Worm (Caenorhabditis elegans) whole organism, L4 larva: ENCODE results near the gene Y97E10AR.8.

ENCODE experiments used
- F10B5.3 ChIP-seq: sonication (generic microtip); optimal IDR thresholded peaks from 2 replicates; lab custom pipeline; 2016; ENCODE audit warnings: mild to moderate bottlenecking, missing genetic modification characterization, missing compliant biosample characterization
- F26F4.8 ChIP-seq: fragments of 200-800 bp; sonication (Bioruptor generic); conservative IDR thresholded peaks from 2 replicates; pipeline ENCODE4 v1.3.6; 2022; ENCODE audit warnings: missing genetic modification characterization, missing compliant biosample characterization
- F37D6.2 ChIP-seq: sonication (generic microtip); optimal IDR thresholded peaks from 2 replicates; lab custom pipeline; 2016; ENCODE audit warnings: mild to moderate bottlenecking, missing genetic modification characterization, missing compliant biosample characterization
- F44E2.7 ChIP-seq: fragments of 200-800 bp; sonication (Bioruptor generic); IDR thresholded peaks from 2 replicates; pipeline ENCODE4 v2.1.2; 2022; ENCODE audit warnings: missing genetic modification characterization, missing compliant biosample characterization
- R02D3.7 ChIP-seq: fragments of 150-350 bp; sonication (generic microtip); optimal IDR thresholded peaks from 3 replicates; lab custom pipeline; 2014; ENCODE audit warnings: missing biosample characterization, missing genetic modification characterization
- T20F7.1 ChIP-seq: fragments of 200-800 bp; sonication (Bioruptor generic); optimal IDR thresholded peaks from 2 replicates; lab custom pipeline; 2018; ENCODE audit warnings: mild to moderate bottlenecking, missing genetic modification characterization, missing compliant biosample characterization
- Y105C5A.15 ChIP-seq: fragments of 200-800 bp; sonication (Bioruptor generic); IDR thresholded peaks from 2 replicates; pipeline ENCODE4 v1.3.6; 2022; ENCODE audit warnings: missing genetic modification characterization, missing compliant biosample characterization
- ZK337.2 ChIP-seq: fragments of 200-800 bp; sonication (Bioruptor generic); IDR thresholded peaks from 2 replicates; pipeline ENCODE4 v1.3.6; 2022; ENCODE audit warnings: missing genetic modification reagents, missing genetic modification characterization, missing compliant biosample characterization
- ama-1 ChIP-seq: fragments of 150-350 bp; optimal IDR thresholded peaks from 2 replicates; lab custom pipeline; 2014; ENCODE audit warnings: inconsistent platforms, mixed read lengths
- attf-4 ChIP-seq: sonication (generic microtip); optimal IDR thresholded peaks from 3 replicates; lab custom pipeline; 2017; ENCODE audit warnings: missing biosample characterization, missing genetic modification characterization
- ceh-20 ChIP-seq: fragments of 200-800 bp; sonication (Bioruptor generic); IDR thresholded peaks from 2 replicates; pipeline ENCODE4 v1.3.6; 2022; ENCODE audit warnings: missing genetic modification reagents, missing genetic modification characterization, missing compliant biosample characterization
- ceh-32 ChIP-seq: sonication (generic microtip); optimal IDR thresholded peaks from 2 replicates; lab custom pipeline; 2016; ENCODE audit warnings: mild to moderate bottlenecking, missing genetic modification characterization, missing compliant biosample characterization; ENCODE audit not compliant: poor library complexity
- ceh-62 ChIP-seq: sonication (generic microtip); optimal IDR thresholded peaks from 2 replicates; lab custom pipeline; 2017; ENCODE audit warnings: missing biosample characterization, missing genetic modification characterization
- ceh-82 ChIP-seq: sonication (generic microtip); optimal IDR thresholded peaks from 2 replicates; lab custom pipeline; 2017; ENCODE audit warnings: missing biosample characterization, missing genetic modification characterization
- ctbp-1 ChIP-seq: fragments of 200-800 bp; sonication (Bioruptor generic); IDR thresholded peaks from 2 replicates; pipeline ENCODE4 v1.3.6; 2022; ENCODE audit warnings: missing genetic modification reagents, missing genetic modification characterization, missing compliant biosample characterization
- daf-19 ChIP-seq: fragments of 200-800 bp; sonication (Bioruptor generic); conservative IDR thresholded peaks from 2 replicates; pipeline ENCODE4 v1.3.6; 2022; ENCODE audit warnings: missing genetic modification characterization, missing compliant biosample characterization
- daf-8 ChIP-seq: fragments of 200-800 bp; sonication (Bioruptor generic); IDR thresholded peaks from 2 replicates; pipeline ENCODE4 v1.3.6; 2022; ENCODE audit warnings: missing genetic modification characterization, missing compliant biosample characterization
- dmd-8 ChIP-seq: fragments of 200-800 bp; sonication (Bioruptor generic); IDR thresholded peaks from 2 replicates; pipeline ENCODE4 v1.3.6; 2022; ENCODE audit warnings: missing genetic modification characterization, missing compliant biosample characterization
- dmd-9 ChIP-seq: fragments of 200-800 bp; sonication (Bioruptor generic); IDR thresholded peaks from 2 replicates; pipeline ENCODE4 v1.3.6; 2022; ENCODE audit warnings: missing genetic modification reagents, missing genetic modification characterization, missing compliant biosample characterization
- dve-1 ChIP-seq: sonication (generic microtip); optimal IDR thresholded peaks from 2 replicates; lab custom pipeline; 2017; ENCODE audit warnings: antibody characterized with exemption, mild to moderate bottlenecking, missing genetic modification characterization, missing compliant biosample characterization; ENCODE audit not compliant: insufficient read depth
- egl-27 ChIP-seq: sonication (generic microtip); optimal IDR thresholded peaks from 3 replicates; lab custom pipeline; 2017; ENCODE audit warnings: missing biosample characterization, missing genetic modification reagents, missing genetic modification characterization
- fkh-10 ChIP-seq: fragments of 150-350 bp; optimal IDR thresholded peaks from 2 replicates; lab custom pipeline; 2014; ENCODE audit warnings: missing biosample characterization, missing genetic modification reagents, missing genetic modification characterization
- hlh-30 ChIP-seq: sonication (generic microtip); optimal IDR thresholded peaks from 2 replicates; lab custom pipeline; 2017; ENCODE audit warnings: antibody characterized with exemption, mild to moderate bottlenecking, missing genetic modification characterization, missing compliant biosample characterization; ENCODE audit not compliant: insufficient read depth
- hmg-1.1 ChIP-seq: fragments of 200-800 bp; sonication (Bioruptor generic); IDR thresholded peaks from 2 replicates; pipeline ENCODE4 v1.3.6; 2022; ENCODE audit warnings: missing genetic modification reagents, missing genetic modification characterization, missing compliant biosample characterization
- lin-1 ChIP-seq: fragments of 200-800 bp; sonication (Bioruptor generic); IDR thresholded peaks from 2 replicates; pipeline ENCODE4 v1.3.6; 2022; ENCODE audit warnings: missing genetic modification reagents, missing genetic modification characterization, missing compliant biosample characterization
- lin-39 ChIP-seq: fragments of 150-350 bp; optimal IDR thresholded peaks from 2 replicates; lab custom pipeline; 2014; ENCODE audit warnings: missing biosample characterization, missing genetic modification reagents, missing genetic modification characterization
- lir-3 ChIP-seq: sonication (generic microtip); optimal IDR thresholded peaks from 2 replicates; lab custom pipeline; 2016; ENCODE audit warnings: mild to moderate bottlenecking, missing genetic modification characterization, missing compliant biosample characterization
- lsy-2 ChIP-seq, 2 experiments: fragments of 150-350 bp in 1 of 2; sonication (generic microtip) in 1 of 2; optimal IDR thresholded peaks; 2 replicates each; lab custom pipeline; 2014 to 2017; ENCODE audit warnings: missing biosample characterization in 2 of 2, missing genetic modification characterization in 2 of 2
- mdl-1 ChIP-seq, 2 experiments: fragments of 150-350 bp in 1 of 2; sonication (generic microtip) in 1 of 2; optimal IDR thresholded peaks; 2 replicates each; lab custom pipeline; 2014 to 2017; ENCODE audit warnings: missing biosample characterization in 2 of 2, missing genetic modification characterization in 2 of 2
- mep-1 ChIP-seq: fragments of 150-350 bp; sonication (generic microtip); optimal IDR thresholded peaks from 3 replicates; lab custom pipeline; 2014; ENCODE audit warnings: missing biosample characterization, missing genetic modification characterization
- mxl-2 ChIP-seq: fragments of 200-800 bp; sonication (Bioruptor generic); conservative IDR thresholded peaks from 2 replicates; pipeline ENCODE4 v1.3.6; 2022; ENCODE audit warnings: missing genetic modification reagents, missing genetic modification characterization, missing compliant biosample characterization
- mxl-3 ChIP-seq: fragments of 200-800 bp; sonication (Bioruptor generic); optimal IDR thresholded peaks from 2 replicates; lab custom pipeline; 2018; ENCODE audit warnings: mild to moderate bottlenecking, missing genetic modification characterization, missing compliant biosample characterization
- nhr-10 ChIP-seq: fragments of 150-350 bp; optimal IDR thresholded peaks from 2 replicates; lab custom pipeline; 2014; ENCODE audit warnings: missing biosample characterization, missing genetic modification characterization
- nhr-102 ChIP-seq: sonication (generic microtip); optimal IDR thresholded peaks from 2 replicates; lab custom pipeline; 2016; ENCODE audit warnings: mild to moderate bottlenecking, missing genetic modification characterization, moderate library complexity, missing compliant biosample characterization
- nhr-11 ChIP-seq: fragments of 150-350 bp; optimal IDR thresholded peaks from 2 replicates; lab custom pipeline; 2014; ENCODE audit warnings: missing biosample characterization, missing genetic modification characterization
- nhr-111 ChIP-seq: fragments of 200-800 bp; sonication (Bioruptor generic); optimal IDR thresholded peaks from 2 replicates; lab custom pipeline; 2018; ENCODE audit warnings: mild to moderate bottlenecking, missing genetic modification characterization, missing compliant biosample characterization
- nhr-41 ChIP-seq: fragments of 200-800 bp; sonication (Bioruptor generic); IDR thresholded peaks from 2 replicates; pipeline ENCODE4 v1.3.6; 2022; ENCODE audit warnings: missing genetic modification reagents, missing genetic modification characterization, missing compliant biosample characterization
- nhr-42 ChIP-seq: fragments of 200-800 bp; sonication (Bioruptor generic); IDR thresholded peaks from 2 replicates; pipeline ENCODE4 v1.3.6; 2022; ENCODE audit warnings: missing genetic modification characterization, missing compliant biosample characterization
- nhr-48 ChIP-seq: sonication (generic microtip); optimal IDR thresholded peaks from 2 replicates; lab custom pipeline; 2016; ENCODE audit warnings: mild to moderate bottlenecking, missing genetic modification characterization, missing compliant biosample characterization
- pha-4 ChIP-seq, 2 experiments: fragments of 150-350 bp in 1 of 2; fragments of 200-800 bp in 1 of 2; sonication (Bioruptor generic) in 1 of 2; IDR thresholded peaks in 1 of 2; optimal IDR thresholded peaks in 1 of 2; 2 replicates each; pipeline versions ENCODE4 v1.3.6 to Lab custom; 2014 to 2022; ENCODE audit warnings: missing genetic modification characterization in 2 of 2, missing genetic modification reagents in 2 of 2, missing biosample characterization in 1 of 2, missing compliant biosample characterization in 1 of 2
- pqm-1 ChIP-seq: sonication (generic microtip); optimal IDR thresholded peaks from 2 replicates; lab custom pipeline; 2017; ENCODE audit warnings: missing biosample characterization, missing genetic modification characterization
- rbr-2 ChIP-seq: sonication (generic microtip); optimal IDR thresholded peaks from 2 replicates; lab custom pipeline; 2016; ENCODE audit warnings: missing genotype, missing genetic modification characterization, missing compliant biosample characterization
- skn-1 ChIP-seq: fragments of 150-350 bp; optimal IDR thresholded peaks from 2 replicates; lab custom pipeline; 2014; ENCODE audit warnings: missing biosample characterization, missing genetic modification characterization
- snpc-1.2 ChIP-seq: fragments of 200-800 bp; sonication (Bioruptor generic); IDR thresholded peaks from 2 replicates; pipeline ENCODE4 v1.3.6; 2022; ENCODE audit warnings: missing genetic modification reagents, missing genetic modification characterization, missing compliant biosample characterization
- spr-3 ChIP-seq: fragments of 200-800 bp; sonication (Bioruptor generic); optimal IDR thresholded peaks from 2 replicates; lab custom pipeline; 2018; ENCODE audit warnings: mild to moderate bottlenecking, missing genetic modification characterization, missing compliant biosample characterization
- unc-39 ChIP-seq: sonication (generic microtip); optimal IDR thresholded peaks from 2 replicates; lab custom pipeline; 2017; ENCODE audit warnings: missing biosample characterization, missing genetic modification characterization
- unc-62 ChIP-seq, 3 experiments: fragments of 150-350 bp in 1 of 3; sonication (generic microtip); optimal IDR thresholded peaks in 2 of 3; peaks in 1 of 3; 1 replicate in 1 of 3; 2 replicates in 2 of 3; lab custom pipeline; 2014 to 2017; ENCODE audit warnings: missing biosample characterization in 3 of 3, missing genetic modification characterization in 3 of 3, missing genetic modification reagents in 3 of 3, missing genotype in 1 of 3
- zfp-2 ChIP-seq: sonication (generic microtip); optimal IDR thresholded peaks from 2 replicates; lab custom pipeline; 2016; ENCODE audit warnings: mild to moderate bottlenecking, missing genetic modification characterization, missing compliant biosample characterization
- zfp-3 ChIP-seq: fragments of 200-800 bp; sonication (Bioruptor generic); conservative IDR thresholded peaks from 2 replicates; pipeline ENCODE4 v1.3.6; 2022; ENCODE audit warnings: missing genetic modification reagents, missing genetic modification characterization, missing compliant biosample characterization
- zip-2 ChIP-seq: fragments of 150-350 bp; optimal IDR thresholded peaks from 2 replicates; lab custom pipeline; 2014; ENCODE audit warnings: missing biosample characterization, missing genetic modification characterization

Y97E10AR.8 gene

ce11 chrV:8000929-8001513, 4.1 kb upstream of the Y97E10AR.8 start, which contains the start of gene Y97E10AR.1 (continued):
- TF ChIP-seq mxl-3 = peak; percentile 75
- no peak for TF ChIP-seq lir-3 (tag; lab: Kevin White, UChicago)
- peak in 1 of 2 experiments; percentile 86 for TF ChIP-seq mdl-1 (tag; optimal IDR thresholded peaks at IDR 0.05; lab: Kevin White, UChicago)
- no peak for TF ChIP-seq nhr-111 (GFP tag; lab: Kevin White, UChicago)
- peak; percentile 83 for TF ChIP-seq ctbp-1 (GFP tag; lab: Robert Waterston, UW)
- no peak for TF ChIP-seq dmd-9
- TF ChIP-seq mep-1 (tag; lab: Kevin White, UChicago) = peak; percentile 84
- TF ChIP-seq T20F7.1 = peak; percentile 74
- TF ChIP-seq nhr-42 = no peak
- 0 out of 2 replicates have a peak, but pooled peaks have one; percentile 42 for TF ChIP-seq mxl-2 (GFP tag; lab: Robert Waterston, UW)
- no peak for TF ChIP-seq rbr-2 (tag; lab: Kevin White, UChicago)
- peak; percentile 86 for TF ChIP-seq nhr-48 (tag; lab: Kevin White, UChicago)
- peak; percentile 29 to 79 for TF ChIP-seq lsy-2 (tag; optimal IDR thresholded peaks at IDR 0.05; lab: Kevin White, UChicago)
- peak; percentile 56; the same call in 1 of the 2 replicates for TF ChIP-seq pha-4 (GFP tag; IDR thresholded peaks at IDR 0.05; lab: Robert Waterston, UW)
- peak; percentile 39 for TF ChIP-seq pha-4 (tag; optimal IDR thresholded peaks at IDR 0.05; lab: Kevin White, UChicago)
- TF ChIP-seq ceh-62 (tag; lab: Kevin White, UChicago) = no peak
- TF ChIP-seq skn-1 (tag; lab: Kevin White, UChicago) = no peak
- no peak for TF ChIP-seq ama-1
- no peak for TF ChIP-seq ZK337.2 (GFP tag; lab: Robert Waterston, UW)
- TF ChIP-seq hlh-30 (tag; lab: Kevin White, UChicago) = peak; percentile 95
- no peak for TF ChIP-seq zfp-3
- TF ChIP-seq nhr-10 (tag; lab: Kevin White, UChicago) = no peak
- no peak for TF ChIP-seq F10B5.3 (tag; lab: Kevin White, UChicago)
- no peak for TF ChIP-seq lin-39
- no peak for TF ChIP-seq dmd-8
- TF ChIP-seq spr-3 (GFP tag; lab: Kevin White, UChicago) = no peak
- TF ChIP-seq nhr-11 (tag; lab: Kevin White, UChicago) = peak; percentile 58
- no peak for TF ChIP-seq zfp-2 (tag; lab: Kevin White, UChicago)
- TF ChIP-seq snpc-1.2 (GFP tag; lab: Robert Waterston, UW) = no peak
- no peak for TF ChIP-seq nhr-102 (tag; lab: Kevin White, UChicago)
- no peak for TF ChIP-seq zip-2 (tag; lab: Kevin White, UChicago)
- TF ChIP-seq unc-62 (GFP tag; optimal IDR thresholded peaks at IDR 0.05 in 1 of 2; lab: Kevin White, UChicago) = peak in 1 of 2 experiments; percentile 99
- TF ChIP-seq unc-62 (tag; optimal IDR thresholded peaks at IDR 0.05; lab: Kevin White, UChicago) = peak; percentile 37
- TF ChIP-seq fkh-10 (GFP tag; lab: Kevin White, UChicago) = peak; percentile 39
- no peak for TF ChIP-seq unc-39 (tag; lab: Kevin White, UChicago)
- no peak for TF ChIP-seq ceh-20 (GFP tag; lab: Robert Waterston, UW)
- TF ChIP-seq ceh-82 (tag; lab: Kevin White, UChicago) = no peak
- TF ChIP-seq F44E2.7 (GFP tag; lab: Robert Waterston, UW) = no peak
- no peak for TF ChIP-seq daf-19 (GFP tag; lab: Robert Waterston, UW)
- TF ChIP-seq nhr-41 (GFP tag; lab: Robert Waterston, UW) = peak; percentile 9; the same call in 1 of the 2 replicates
- TF ChIP-seq dve-1 (tag; lab: Kevin White, UChicago) = peak; percentile 73
- TF ChIP-seq lin-1 (GFP tag; lab: Robert Waterston, UW) = no peak
- TF ChIP-seq daf-8 (GFP tag; lab: Robert Waterston, UW) = no peak
- peak; percentile 63 for TF ChIP-seq pqm-1 (tag; lab: Kevin White, UChicago)
- peak; percentile 85 for TF ChIP-seq hmg-1.1 (GFP tag; lab: Robert Waterston, UW)
- no peak for TF ChIP-seq ceh-32 (tag; lab: Kevin White, UChicago)
- TF ChIP-seq Y105C5A.15 (GFP tag; lab: Robert Waterston, UW) = no peak
- no peak for TF ChIP-seq F26F4.8
- no peak for TF ChIP-seq egl-27 (tag; lab: Kevin White, UChicago)
- TF ChIP-seq F37D6.2 (tag; lab: Kevin White, UChicago) = peak; percentile 34
- no peak for TF ChIP-seq attf-4 (tag; lab: Kevin White, UChicago)
- no peak for TF ChIP-seq R02D3.7 (tag; lab: Kevin White, UChicago)
